Worm (Caenorhabditis elegans) whole organism, L1 larva: Measurements from ENCODE around the gene K11G12.6.

Experiments
- C04F5.9 ChIP-seq: sonication (generic microtip); optimal IDR thresholded peaks from 2 replicates; lab custom pipeline; 2016; ENCODE audit warnings: missing genetic modification characterization, missing compliant biosample characterization
- C34B4.2 ChIP-seq: sonication (generic microtip); optimal IDR thresholded peaks from 2 replicates; lab custom pipeline; 2017; ENCODE audit warnings: mild to moderate bottlenecking, missing genetic modification characterization, missing compliant biosample characterization
- Y116A8C.19 ChIP-seq: sonication (generic microtip); optimal IDR thresholded peaks from 2 replicates; lab custom pipeline; 2016; ENCODE audit warnings: missing compliant biosample characterization, missing genetic modification characterization, borderline replicate concordance
- aha-1 ChIP-seq: fragments of 150-350 bp; optimal IDR thresholded peaks from 2 replicates; lab custom pipeline; 2014; ENCODE audit warnings: missing biosample characterization, missing genetic modification characterization
- alr-1 ChIP-seq: fragments of 200-800 bp; sonication (Bioruptor generic); optimal IDR thresholded peaks from 2 replicates; lab custom pipeline; 2018; ENCODE audit warnings: borderline replicate concordance, mild to moderate bottlenecking, missing genetic modification characterization, missing compliant biosample characterization
- aly-2 ChIP-seq: fragments of 150-350 bp; optimal IDR thresholded peaks from 2 replicates; lab custom pipeline; 2014; ENCODE audit warnings: missing biosample characterization, missing genetic modification characterization
- ceh-8 ChIP-seq: fragments of 200-800 bp; sonication (Bioruptor generic); optimal IDR thresholded peaks from 2 replicates; lab custom pipeline; 2018; ENCODE audit warnings: mild to moderate bottlenecking, missing genetic modification characterization, moderate library complexity, missing compliant biosample characterization
- ceh-82 ChIP-seq, 3 experiments: fragments of 150-350 bp in 1 of 3; sonication (generic microtip) in 2 of 3; optimal IDR thresholded peaks; 2 replicates each; lab custom pipeline; 2014 to 2017; ENCODE audit warnings: missing biosample characterization in 3 of 3, missing genetic modification characterization in 3 of 3
- ces-1 ChIP-seq: fragments of 150-350 bp; optimal IDR thresholded peaks from 2 replicates; lab custom pipeline; 2014; ENCODE audit warnings: missing biosample characterization, missing genetic modification reagents, missing genetic modification characterization
- dsc-1 ChIP-seq: sonication (generic microtip); optimal IDR thresholded peaks from 2 replicates; lab custom pipeline; 2016; ENCODE audit warnings: mild to moderate bottlenecking, missing genetic modification characterization, missing compliant biosample characterization
- efl-1 ChIP-seq, 4 experiments: fragments of 150-350 bp; optimal IDR thresholded peaks in 3 of 4; peaks in 1 of 4; 1 replicate in 1 of 4; 2 replicates in 3 of 4; lab custom pipeline; 2014; ENCODE audit warnings: missing biosample characterization in 2 of 4, missing genetic modification characterization in 2 of 4, missing genetic modification reagents in 2 of 4
- efl-3 ChIP-seq: fragments of 200-800 bp; sonication (Bioruptor generic); optimal IDR thresholded peaks from 2 replicates; lab custom pipeline; 2018; ENCODE audit warnings: mild to moderate bottlenecking, missing genetic modification characterization, missing compliant biosample characterization
- egl-13 ChIP-seq: sonication (generic microtip); optimal IDR thresholded peaks from 2 replicates; lab custom pipeline; 2016; ENCODE audit warnings: missing genotype, missing genetic modification reagents, missing genetic modification characterization, missing compliant biosample characterization
- egl-27 ChIP-seq, 2 experiments: fragments of 150-350 bp in 1 of 2; sonication (generic microtip); optimal IDR thresholded peaks; 3 replicates each; lab custom pipeline; 2017 to 2018; ENCODE audit warnings: missing biosample characterization in 2 of 2, missing genetic modification characterization in 2 of 2, missing genetic modification reagents in 2 of 2
- elt-3 ChIP-seq, 6 experiments: fragments of 150-350 bp in 1 of 6; sonication (generic microtip); optimal IDR thresholded peaks; 2 replicates each; lab custom pipeline; 2017 to 2018; ENCODE audit warnings: missing biosample characterization in 6 of 6, missing genetic modification characterization in 6 of 6, inconsistent platforms in 1 of 6
- ets-5 ChIP-seq: fragments of 200-800 bp; sonication (Bioruptor generic); IDR thresholded peaks from 2 replicates; pipeline ENCODE4 v1.3.6; 2022; ENCODE audit warnings: missing genetic modification characterization, missing compliant biosample characterization
- fkh-10 ChIP-seq: sonication (generic microtip); optimal IDR thresholded peaks from 2 replicates; lab custom pipeline; 2017; ENCODE audit warnings: missing biosample characterization, missing genetic modification reagents, missing genetic modification characterization
- fkh-8 ChIP-seq: sonication (generic microtip); optimal IDR thresholded peaks from 2 replicates; lab custom pipeline; 2016; ENCODE audit warnings: mild to moderate bottlenecking, missing genetic modification characterization, missing compliant biosample characterization
- fos-1 ChIP-seq: fragments of 150-350 bp; optimal IDR thresholded peaks from 2 replicates; lab custom pipeline; 2014; ENCODE audit warnings: missing biosample characterization, missing genetic modification characterization
- grh-1 ChIP-seq: fragments of 200-800 bp; sonication (Bioruptor generic); IDR thresholded peaks from 2 replicates; pipeline ENCODE4 v1.3.6; 2022; ENCODE audit warnings: missing genetic modification reagents, missing genetic modification characterization, missing compliant biosample characterization
- hlh-4 ChIP-seq: sonication (generic microtip); optimal IDR thresholded peaks from 2 replicates; lab custom pipeline; 2016; ENCODE audit warnings: mild to moderate bottlenecking, missing genetic modification characterization, missing compliant biosample characterization
- hpl-2 ChIP-seq: fragments of 150-350 bp; optimal IDR thresholded peaks from 2 replicates; lab custom pipeline; 2014; ENCODE audit warnings: missing biosample characterization, missing genetic modification reagents, missing genetic modification characterization
- irx-1 ChIP-seq: sonication (generic microtip); optimal IDR thresholded peaks from 2 replicates; lab custom pipeline; 2016; ENCODE audit warnings: missing genetic modification characterization, missing compliant biosample characterization
- lin-13 ChIP-seq: fragments of 150-350 bp; optimal IDR thresholded peaks from 2 replicates; lab custom pipeline; 2014; ENCODE audit warnings: missing biosample characterization, missing genetic modification reagents, missing genetic modification characterization
- lin-39 ChIP-seq: fragments of 150-350 bp; optimal IDR thresholded peaks from 2 replicates; lab custom pipeline; 2014; ENCODE audit warnings: missing biosample characterization, missing genetic modification reagents, missing genetic modification characterization
- lir-3 ChIP-seq: sonication (generic microtip); optimal IDR thresholded peaks from 2 replicates; lab custom pipeline; 2016; ENCODE audit warnings: mild to moderate bottlenecking, missing genetic modification characterization, moderate library complexity, missing compliant biosample characterization; ENCODE audit not compliant: poor library complexity
- mdl-1 ChIP-seq, 2 experiments: fragments of 150-350 bp; optimal IDR thresholded peaks; 2 replicates each; lab custom pipeline; 2014 to 2017; ENCODE audit warnings: missing biosample characterization in 2 of 2, missing genetic modification characterization in 2 of 2, inconsistent platforms in 1 of 2
- mef-2 ChIP-seq: fragments of 150-350 bp; optimal IDR thresholded peaks from 2 replicates; lab custom pipeline; 2014; ENCODE audit warnings: missing biosample characterization, missing genetic modification characterization
- nhr-11 ChIP-seq: fragments of 150-350 bp; optimal IDR thresholded peaks from 2 replicates; lab custom pipeline; 2014; ENCODE audit warnings: missing biosample characterization, missing genetic modification characterization
- nhr-19 ChIP-seq: fragments of 200-800 bp; sonication (Bioruptor generic); conservative IDR thresholded peaks from 2 replicates; pipeline ENCODE4 v1.3.6; 2022; ENCODE audit warnings: missing genetic modification characterization, missing compliant biosample characterization
- nhr-237 ChIP-seq: fragments of 150-350 bp; optimal IDR thresholded peaks from 2 replicates; lab custom pipeline; 2014; ENCODE audit warnings: missing biosample characterization, missing genetic modification characterization
- nhr-71 ChIP-seq: sonication (generic microtip); optimal IDR thresholded peaks from 2 replicates; lab custom pipeline; 2016; ENCODE audit warnings: mild to moderate bottlenecking, missing genetic modification characterization, moderate library complexity, missing compliant biosample characterization
- nhr-76 ChIP-seq: sonication (generic microtip); optimal IDR thresholded peaks from 2 replicates; lab custom pipeline; 2017; ENCODE audit warnings: missing biosample characterization, missing genetic modification characterization
- nhr-77 ChIP-seq: fragments of 150-350 bp; optimal IDR thresholded peaks from 2 replicates; lab custom pipeline; 2014; ENCODE audit warnings: missing biosample characterization, missing genetic modification characterization
- nhr-84 ChIP-seq: sonication (generic microtip); optimal IDR thresholded peaks from 2 replicates; lab custom pipeline; 2017; ENCODE audit warnings: missing biosample characterization, missing genetic modification characterization
- nhr-85 ChIP-seq: sonication (generic microtip); peaks from one replicate; lab custom pipeline; 2016; ENCODE audit warnings: missing genetic modification characterization, inconsistent platforms, missing compliant biosample characterization
- pag-3 ChIP-seq: sonication (generic microtip); optimal IDR thresholded peaks from 2 replicates; lab custom pipeline; 2017; ENCODE audit warnings: missing genetic modification characterization, mild to moderate bottlenecking, missing compliant biosample characterization, antibody characterized with exemption, borderline replicate concordance; ENCODE audit not compliant: insufficient read depth
- pax-3 ChIP-seq: fragments of 200-800 bp; sonication (Bioruptor generic); optimal IDR thresholded peaks from 2 replicates; lab custom pipeline; 2018; ENCODE audit warnings: mild to moderate bottlenecking, missing genetic modification characterization, moderate library complexity, missing compliant biosample characterization
- pqm-1 ChIP-seq: sonication (generic microtip); optimal IDR thresholded peaks from 3 replicates; lab custom pipeline; 2017; ENCODE audit warnings: missing biosample characterization, missing genetic modification characterization
- rnt-1 ChIP-seq: sonication (generic microtip); optimal IDR thresholded peaks from 2 replicates; lab custom pipeline; 2016; ENCODE audit warnings: mild to moderate bottlenecking, missing genetic modification characterization, moderate library complexity, missing compliant biosample characterization
- skn-1 ChIP-seq: fragments of 150-350 bp; optimal IDR thresholded peaks from 2 replicates; lab custom pipeline; 2014; ENCODE audit warnings: missing biosample characterization, missing genetic modification characterization
- snpc-4 ChIP-seq: fragments of 150-350 bp; optimal IDR thresholded peaks from 2 replicates; lab custom pipeline; 2014; ENCODE audit warnings: missing biosample characterization, missing genetic modification characterization
- snu-23 ChIP-seq: sonication (generic microtip); optimal IDR thresholded peaks from 2 replicates; lab custom pipeline; 2016; ENCODE audit warnings: missing genetic modification characterization, missing compliant biosample characterization
- sup-37 ChIP-seq: fragments of 200-800 bp; sonication (Bioruptor generic); optimal IDR thresholded peaks from 2 replicates; lab custom pipeline; 2018; ENCODE audit warnings: mild to moderate bottlenecking, missing genetic modification characterization, missing compliant biosample characterization
- swsn-7 ChIP-seq: sonication (generic microtip); optimal IDR thresholded peaks from 2 replicates; lab custom pipeline; 2016; ENCODE audit warnings: missing genetic modification characterization, missing compliant biosample characterization
- tbx-2 ChIP-seq: sonication (generic microtip); optimal IDR thresholded peaks from 2 replicates; lab custom pipeline; 2016; ENCODE audit warnings: missing genetic modification characterization, missing compliant biosample characterization
- tlp-1 ChIP-seq: fragments of 150-350 bp; optimal IDR thresholded peaks from 2 replicates; lab custom pipeline; 2014; ENCODE audit warnings: missing biosample characterization, missing genetic modification characterization
- unc-30 ChIP-seq: sonication (generic microtip); optimal IDR thresholded peaks from 2 replicates; lab custom pipeline; 2017; ENCODE audit warnings: missing biosample characterization, missing genetic modification characterization
- unc-62 ChIP-seq: fragments of 150-350 bp; optimal IDR thresholded peaks from 2 replicates; lab custom pipeline; 2014; ENCODE audit warnings: missing biosample characterization, missing genetic modification reagents, missing genetic modification characterization
- unc-86 ChIP-seq: sonication (generic microtip); optimal IDR thresholded peaks from 2 replicates; lab custom pipeline; 2016; ENCODE audit warnings: missing genetic modification characterization, missing compliant biosample characterization
- unc-98 ChIP-seq: fragments of 200-800 bp; sonication (Bioruptor generic); IDR thresholded peaks from 2 replicates; pipeline ENCODE4 v1.3.6; 2022; ENCODE audit warnings: missing genetic modification characterization, missing compliant biosample characterization
- zag-1 ChIP-seq: fragments of 150-350 bp; optimal IDR thresholded peaks from 2 replicates; lab custom pipeline; 2014; ENCODE audit warnings: missing biosample characterization, missing genetic modification characterization
- zip-4 ChIP-seq: fragments of 200-800 bp; sonication (Bioruptor generic); optimal IDR thresholded peaks from 2 replicates; lab custom pipeline; 2018; ENCODE audit warnings: mild to moderate bottlenecking, missing genetic modification characterization, moderate library complexity, missing compliant biosample characterization

K11G12.6 gene

ce11 chrX:6742891-6743290 is 13.4 kb upstream of the K11G12.6 start (continued):
- TF ChIP-seq unc-98 (GFP tag; lab: Robert Waterston, UW): no peak
- peak in 5 of 6 experiments; percentile 37 to 91 (median 68) for TF ChIP-seq elt-3 (tag; optimal IDR thresholded peaks at IDR 0.05; lab: Kevin White, UChicago)
- no peak for TF ChIP-seq zip-4 (GFP tag; lab: Kevin White, UChicago)
- TF ChIP-seq ceh-8 (GFP tag; lab: Kevin White, UChicago): peak; percentile 0
- peak; percentile 60 for TF ChIP-seq nhr-11 (tag; lab: Kevin White, UChicago)
- TF ChIP-seq egl-13: no peak
- no peak for TF ChIP-seq nhr-84 (tag; lab: Kevin White, UChicago)
- TF ChIP-seq fos-1 (tag; lab: Kevin White, UChicago): peak; percentile 44
- TF ChIP-seq zag-1 (tag; lab: Kevin White, UChicago): no peak
- TF ChIP-seq efl-3: no peak
- TF ChIP-seq fkh-8: no peak
- peak; percentile 23 for TF ChIP-seq aha-1 (tag; lab: Kevin White, UChicago)
- TF ChIP-seq tlp-1: no peak
- peak; percentile 70 for TF ChIP-seq tbx-2 (tag; lab: Kevin White, UChicago)
- TF ChIP-seq hpl-2: no peak
- no peak for TF ChIP-seq C34B4.2 (tag; lab: Kevin White, UChicago)
- peak; percentile 97 for TF ChIP-seq nhr-71 (tag; lab: Kevin White, UChicago)
- TF ChIP-seq ets-5 (GFP tag; lab: Robert Waterston, UW): no peak
- TF ChIP-seq pax-3 (tag; lab: Kevin White, UChicago): no peak
- peak; percentile 13 for TF ChIP-seq dsc-1 (tag; lab: Kevin White, UChicago)
- TF ChIP-seq irx-1 (tag; lab: Kevin White, UChicago): peak; percentile 76
- peak; percentile 89 for TF ChIP-seq nhr-19
- no peak for TF ChIP-seq alr-1 (tag; lab: Kevin White, UChicago)
- no peak for TF ChIP-seq unc-86 (tag; lab: Kevin White, UChicago)
- no peak for TF ChIP-seq nhr-76 (tag; lab: Kevin White, UChicago)
- no peak for TF ChIP-seq unc-30 (tag; lab: Kevin White, UChicago)
- peak; percentile 88 for TF ChIP-seq snu-23 (GFP tag; lab: Kevin White, UChicago)
- TF ChIP-seq hlh-4 (tag; lab: Kevin White, UChicago): no peak
- TF ChIP-seq efl-1 (optimal IDR thresholded peaks at IDR 0.05; lab: Kevin White, UChicago): peak; percentile 38 to 42
- TF ChIP-seq efl-1 (GFP tag; optimal IDR thresholded peaks at IDR 0.05 in 1 of 2; lab: Kevin White, UChicago): peak; percentile 14 to 95
- TF ChIP-seq pqm-1 (tag; lab: Kevin White, UChicago): no peak
- TF ChIP-seq aly-2 (tag; lab: Kevin White, UChicago): peak; percentile 12
- TF ChIP-seq grh-1: peak; percentile 64
- TF ChIP-seq Y116A8C.19: no peak
- TF ChIP-seq mef-2 (tag; lab: Kevin White, UChicago): no peak
- peak; percentile 73 for TF ChIP-seq lir-3 (tag; lab: Kevin White, UChicago)
- peak in 2 of 3 experiments; percentile 18 to 44 for TF ChIP-seq ceh-82 (tag; optimal IDR thresholded peaks at IDR 0.05; lab: Kevin White, UChicago)
- TF ChIP-seq swsn-7: peak; percentile 81
- peak; percentile 72 for TF ChIP-seq skn-1 (tag; lab: Kevin White, UChicago)
- peak; percentile 48 for TF ChIP-seq C04F5.9
- no peak for TF ChIP-seq pag-3
- no peak for TF ChIP-seq fkh-10 (GFP tag; lab: Kevin White, UChicago)
- TF ChIP-seq sup-37 (GFP tag; lab: Kevin White, UChicago): peak; percentile 31
- TF ChIP-seq nhr-85 (tag; lab: Kevin White, UChicago): peak; percentile 94
- no peak for TF ChIP-seq ces-1 (GFP tag; lab: Kevin White, UChicago)
- peak; percentile 88 for TF ChIP-seq lin-39 (tag; lab: Kevin White, UChicago)
- peak in 1 of 2 experiments; percentile 97 for TF ChIP-seq mdl-1 (tag; optimal IDR thresholded peaks at IDR 0.05; lab: Kevin White, UChicago)
- no peak for TF ChIP-seq snpc-4 (tag; lab: Kevin White, UChicago)
- no peak for TF ChIP-seq unc-62 (GFP tag; lab: Kevin White, UChicago)
- TF ChIP-seq lin-13 (GFP tag; lab: Kevin White, UChicago): peak; percentile 46
- no peak for TF ChIP-seq nhr-237
- TF ChIP-seq egl-27 (tag; optimal IDR thresholded peaks at IDR 0.05; lab: Kevin White, UChicago): peak in 1 of 2 experiments; percentile 57
- peak; percentile 92 for TF ChIP-seq rnt-1 (tag; lab: Kevin White, UChicago)
- TF ChIP-seq nhr-77 (tag; lab: Kevin White, UChicago): peak; percentile 24
